Fruit fly (Drosophila melanogaster) whole organism, prepupa: ENCODE data around the gene yata.

Experiments used
- Blimp-1 ChIP-seq: fragments of 200-800 bp; sonication (Bioruptor generic); optimal IDR thresholded peaks from 3 replicates; lab custom pipeline; 2017; ENCODE audit warnings: missing biosample characterization, missing genetic modification characterization, mild to moderate bottlenecking, moderate library complexity, missing genetic modification reagents
- CG10669 ChIP-seq: fragments of 200-800 bp; sonication (Bioruptor generic); optimal IDR thresholded peaks from 3 replicates; lab custom pipeline; 2018; ENCODE audit warnings: missing biosample characterization, mild to moderate bottlenecking, missing genetic modification characterization, moderate library complexity
- CG11294 ChIP-seq: fragments of 200-800 bp; sonication (Bioruptor generic); IDR thresholded peaks from 2 replicates; pipeline ENCODE4 v1.3.6; 2022; ENCODE audit warnings: missing biosample characterization, missing genetic modification characterization
- CG11762 ChIP-seq: fragments of 200-800 bp; sonication (Bioruptor generic); optimal IDR thresholded peaks from 3 replicates; lab custom pipeline; 2016; ENCODE audit warnings: missing biosample characterization, missing genetic modification characterization; ENCODE audit not compliant: insufficient read depth
- CG11902 ChIP-seq: fragments of 200-800 bp; sonication (Bioruptor generic); optimal IDR thresholded peaks from 3 replicates; lab custom pipeline; 2016; ENCODE audit warnings: missing biosample characterization, missing genetic modification characterization
- CG15336 ChIP-seq: fragments of 200-800 bp; sonication (Bioruptor generic); IDR thresholded peaks from 2 replicates; pipeline ENCODE4 v1.3.6; 2022; ENCODE audit warnings: missing biosample characterization, missing genetic modification characterization
- CG1621 ChIP-seq: fragments of 200-800 bp; sonication (Bioruptor generic); optimal IDR thresholded peaks from 3 replicates; lab custom pipeline; 2018; ENCODE audit warnings: missing biosample characterization, mild to moderate bottlenecking, missing genetic modification characterization
- CG16779 ChIP-seq: fragments of 200-800 bp; sonication (Bioruptor generic); optimal IDR thresholded peaks from 3 replicates; lab custom pipeline; 2017; ENCODE audit warnings: missing biosample characterization, mild to moderate bottlenecking, missing genetic modification characterization
- CG31627 ChIP-seq: fragments of 200-800 bp; sonication (Bioruptor generic); optimal IDR thresholded peaks from 3 replicates; lab custom pipeline; 2016; ENCODE audit warnings: missing biosample characterization, missing genetic modification characterization
- CG32006 ChIP-seq: fragments of 200-800 bp; sonication (Bioruptor generic); optimal IDR thresholded peaks from 3 replicates; lab custom pipeline; 2017; ENCODE audit warnings: missing biosample characterization, mild to moderate bottlenecking, missing genetic modification characterization
- CG6163 ChIP-seq: fragments of 200-800 bp; sonication (Bioruptor generic); IDR thresholded peaks from 3 replicates; pipeline ENCODE4 v1.3.6; 2022; ENCODE audit warnings: missing biosample characterization, missing genetic modification characterization
- CG6276 ChIP-seq: fragments of 200-800 bp; sonication (Bioruptor generic); optimal IDR thresholded peaks from 2 replicates; lab custom pipeline; 2017; ENCODE audit warnings: missing biosample characterization, mild to moderate bottlenecking, missing genetic modification characterization
- CG6808 ChIP-seq: fragments of 200-800 bp; sonication (Bioruptor generic); optimal IDR thresholded peaks from 3 replicates; lab custom pipeline; 2017; ENCODE audit warnings: missing biosample characterization, missing genetic modification characterization, mild to moderate bottlenecking, moderate library complexity, missing genetic modification reagents
- CG6854 ChIP-seq: fragments of 200-800 bp; sonication (Bioruptor generic); optimal IDR thresholded peaks from 2 replicates; lab custom pipeline; 2017; ENCODE audit warnings: missing biosample characterization, mild to moderate bottlenecking, missing genetic modification characterization
- CG7368 ChIP-seq: fragments of 200-800 bp; sonication (Bioruptor generic); optimal IDR thresholded peaks from 3 replicates; lab custom pipeline; 2016; ENCODE audit warnings: missing biosample characterization, missing genetic modification characterization
- CG8319 ChIP-seq: fragments of 200-800 bp; sonication (Bioruptor generic); optimal IDR thresholded peaks from 3 replicates; lab custom pipeline; 2016; ENCODE audit warnings: missing biosample characterization, missing genetic modification characterization
- CG8632 ChIP-seq: fragments of 200-800 bp; sonication (Bioruptor generic); optimal IDR thresholded peaks from 3 replicates; lab custom pipeline; 2016; ENCODE audit warnings: missing biosample characterization, missing genetic modification characterization
- CG9139 ChIP-seq: fragments of 200-800 bp; sonication (Bioruptor generic); optimal IDR thresholded peaks from 3 replicates; lab custom pipeline; 2017; ENCODE audit warnings: missing biosample characterization, mild to moderate bottlenecking, missing genetic modification characterization
- Eip75B ChIP-seq: fragments of 200-800 bp; sonication (Bioruptor generic); optimal IDR thresholded peaks from 3 replicates; lab custom pipeline; 2016; ENCODE audit warnings: missing biosample characterization, missing genetic modification characterization
- Eip78C ChIP-seq: fragments of 200-800 bp; sonication (Bioruptor generic); peaks from one replicate; lab custom pipeline; 2016; ENCODE audit warnings: missing biosample characterization, missing genetic modification characterization
- Ets96B ChIP-seq: fragments of 200-800 bp; optimal IDR thresholded peaks from 2 replicates; lab custom pipeline; 2019; ENCODE audit warnings: missing biosample characterization, mild to moderate bottlenecking, missing genetic modification characterization, moderate library complexity
- Gug ChIP-seq: fragments of 200-800 bp; sonication (Bioruptor generic); IDR thresholded peaks from 2 replicates; pipeline ENCODE4 v1.3.6; 2022; ENCODE audit warnings: missing biosample characterization, missing genetic modification characterization
- Hr38 ChIP-seq: sonication (Bioruptor generic); optimal IDR thresholded peaks from 2 replicates; lab custom pipeline; 2016; ENCODE audit warnings: missing biosample characterization, missing genetic modification characterization
- Hr39 ChIP-seq: fragments of 200-800 bp; sonication (Bioruptor generic); optimal IDR thresholded peaks from 2 replicates; lab custom pipeline; 2016; ENCODE audit warnings: missing biosample characterization, missing genetic modification characterization
- Lpt ChIP-seq: fragments of 200-800 bp; sonication (Bioruptor generic); optimal IDR thresholded peaks from 3 replicates; lab custom pipeline; 2016; ENCODE audit warnings: missing biosample characterization, missing genetic modification characterization
- OdsH ChIP-seq: fragments of 200-800 bp; sonication (Bioruptor generic); optimal IDR thresholded peaks from 3 replicates; lab custom pipeline; 2016; ENCODE audit warnings: missing biosample characterization, missing genetic modification characterization
- Smox ChIP-seq: fragments of 200-800 bp; sonication (Bioruptor generic); optimal IDR thresholded peaks from 3 replicates; lab custom pipeline; 2016; ENCODE audit warnings: missing biosample characterization, missing genetic modification characterization
- Sox102F ChIP-seq: fragments of 200-800 bp; sonication (Bioruptor generic); optimal IDR thresholded peaks from 2 replicates; lab custom pipeline; 2016; ENCODE audit warnings: missing biosample characterization, mild to moderate bottlenecking, missing genetic modification characterization
- Sox15 ChIP-seq: fragments of 200-800 bp; sonication (Bioruptor generic); optimal IDR thresholded peaks from 3 replicates; lab custom pipeline; 2016; ENCODE audit warnings: missing biosample characterization, missing genetic modification characterization
- achi ChIP-seq: fragments of 200-800 bp; sonication (Bioruptor generic); optimal IDR thresholded peaks from 3 replicates; lab custom pipeline; 2016; ENCODE audit warnings: missing biosample characterization, missing genetic modification characterization
- acj6 ChIP-seq: fragments of 200-800 bp; sonication (Bioruptor generic); optimal IDR thresholded peaks from 3 replicates; lab custom pipeline; 2016; ENCODE audit warnings: missing biosample characterization, missing genetic modification characterization
- cyc ChIP-seq: fragments of 200-800 bp; sonication (Bioruptor generic); optimal IDR thresholded peaks from 3 replicates; lab custom pipeline; 2016; ENCODE audit warnings: missing biosample characterization, missing genetic modification characterization
- dsx ChIP-seq: fragments of 200-800 bp; optimal IDR thresholded peaks from 3 replicates; lab custom pipeline; 2019; ENCODE audit warnings: missing biosample characterization, mild to moderate bottlenecking, missing genetic modification characterization, moderate library complexity; ENCODE audit not compliant: poor library complexity, severe bottlenecking
- eg ChIP-seq: fragments of 200-800 bp; sonication (Bioruptor generic); IDR thresholded peaks from 3 replicates; pipeline ENCODE4 v1.3.6; 2022; ENCODE audit warnings: missing biosample characterization, missing genetic modification characterization
- esn ChIP-seq: fragments of 200-800 bp; sonication (Bioruptor generic); optimal IDR thresholded peaks from 2 replicates; lab custom pipeline; 2016; ENCODE audit warnings: missing biosample characterization, mild to moderate bottlenecking, missing genetic modification characterization, moderate library complexity
- fkh ChIP-seq: fragments of 200-800 bp; sonication (Bioruptor generic); optimal IDR thresholded peaks from 3 replicates; lab custom pipeline; 2017; ENCODE audit warnings: missing biosample characterization, mild to moderate bottlenecking, missing genetic modification characterization, moderate library complexity
- lz ChIP-seq: fragments of 200-800 bp; sonication (Bioruptor generic); optimal IDR thresholded peaks from 3 replicates; lab custom pipeline; 2016; ENCODE audit warnings: missing biosample characterization, missing genetic modification characterization
- pdm3 ChIP-seq: fragments of 200-800 bp; sonication (Bioruptor generic); optimal IDR thresholded peaks from 3 replicates; lab custom pipeline; 2016; ENCODE audit warnings: missing biosample characterization, missing genetic modification characterization
- salr ChIP-seq, 2 experiments: fragments of 200-800 bp; sonication (Bioruptor generic); optimal IDR thresholded peaks; 3 replicates each; lab custom pipeline; 2016 to 2018; ENCODE audit warnings: missing biosample characterization in 2 of 2, missing genetic modification characterization in 2 of 2, mild to moderate bottlenecking in 1 of 2
- ss ChIP-seq, 2 experiments: fragments of 200-800 bp; sonication (Bioruptor generic); optimal IDR thresholded peaks; 2 replicates in 1 of 2; 3 replicates in 1 of 2; lab custom pipeline; 2017 to 2018; ENCODE audit warnings: mild to moderate bottlenecking in 2 of 2, missing biosample characterization in 2 of 2, missing genetic modification characterization in 2 of 2, moderate library complexity in 1 of 2
- svp ChIP-seq: fragments of 200-800 bp; sonication (Bioruptor generic); peaks from one replicate; lab custom pipeline; 2016; ENCODE audit warnings: missing biosample characterization, missing genetic modification characterization
- topi ChIP-seq: fragments of 200-800 bp; sonication (Bioruptor generic); optimal IDR thresholded peaks from 3 replicates; lab custom pipeline; 2016; ENCODE audit warnings: missing biosample characterization, missing genetic modification characterization
- vri ChIP-seq: fragments of 200-800 bp; sonication (Bioruptor generic); optimal IDR thresholded peaks from 3 replicates; lab custom pipeline; 2016; ENCODE audit warnings: missing biosample characterization, mild to moderate bottlenecking, missing genetic modification characterization

yata gene

DNA sequence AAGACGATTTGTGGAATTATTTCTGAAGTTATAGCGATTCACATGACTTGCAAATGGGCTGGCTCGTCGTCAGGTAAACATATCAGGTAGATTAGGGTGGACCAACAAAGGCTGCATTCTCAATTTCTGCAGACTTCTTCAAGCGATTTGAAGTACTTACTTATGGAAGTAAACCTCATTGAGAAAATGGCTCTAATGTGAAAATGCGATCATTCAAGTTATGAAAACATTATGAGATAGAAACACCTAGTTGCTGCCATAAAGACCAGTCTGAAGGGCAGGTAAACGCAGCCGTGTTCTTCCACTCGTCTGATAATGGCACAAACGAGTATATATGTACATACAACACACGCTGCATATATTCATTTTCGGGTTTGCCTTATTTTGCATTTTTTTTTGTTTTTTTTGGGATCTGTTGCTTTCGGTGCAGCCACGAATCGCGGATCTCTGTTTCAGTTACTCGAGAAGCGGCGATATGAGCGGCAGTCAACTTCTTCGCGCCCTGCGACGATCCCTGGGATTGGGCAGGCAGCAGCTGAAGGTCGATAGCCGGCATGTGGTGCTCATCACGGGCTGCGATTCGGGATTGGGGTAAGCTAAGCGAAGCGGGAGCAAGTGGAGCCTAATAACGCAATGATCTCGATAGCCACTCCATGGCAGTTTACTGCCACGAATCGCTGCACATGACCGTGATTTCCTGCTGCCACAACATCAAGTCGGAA is 45.3 kb downstream of the yata start, which contains the start of gene sro:
TSS of gene sro (plus strand) at position 437 of the 722 bp plus-strand sequence.
- TF ChIP-seq topi (peak; percentile 35), CG31627 (GFP tag; lab: Kevin White, UChicago) (peak; percentile 6), CG8319 (GFP tag; lab: Kevin White, UChicago) (no peak), Hr39 (peak; percentile 18), cyc (GFP tag; lab: Kevin White, UChicago) (no peak), svp (GFP tag; lab: Kevin White, UChicago) (peak; percentile 75), CG1621 (tag; lab: Kevin White, UChicago) (no peak), Eip78C (peak; percentile 24), esn (GFP tag; lab: Kevin White, UChicago) (peak; percentile 21), Sox102F (GFP tag; lab: Kevin White, UChicago) (no peak), CG11902 (GFP tag; lab: Kevin White, UChicago) (no peak), CG11762 (GFP tag; lab: Kevin White, UChicago) (no peak), CG11294 (GFP tag; lab: Robert Waterston, UW) (no peak)

DNA sequence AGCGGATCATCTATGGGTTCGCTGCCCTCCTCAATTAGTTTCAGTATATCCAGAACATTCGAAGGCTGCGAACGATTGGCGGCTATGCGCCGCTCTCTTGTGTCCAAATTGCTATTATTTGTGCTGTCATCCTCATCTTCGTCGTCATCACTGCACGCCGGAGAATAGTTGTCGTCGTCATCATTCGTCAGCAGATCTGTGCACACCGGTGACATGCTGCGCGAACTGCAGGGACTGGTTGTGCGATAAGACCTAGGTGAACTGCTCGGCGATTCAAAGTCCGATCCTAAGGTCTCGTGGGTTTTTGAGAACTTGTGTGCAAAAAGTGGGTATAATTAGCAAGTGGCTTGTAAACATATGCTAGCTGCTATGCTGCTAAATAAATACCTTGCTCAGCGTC is 48.2 kb downstream of the yata start:
- no peak for TF ChIP-seq CG6854 (GFP tag; lab: Kevin White, UChicago)
- TF ChIP-seq vri: no peak
- TF ChIP-seq CG6163: no peak
- TF ChIP-seq pdm3: no peak
- no peak for TF ChIP-seq CG16779 (tag; lab: Kevin White, UChicago)
- no peak for TF ChIP-seq CG11762 (GFP tag; lab: Kevin White, UChicago)
- TF ChIP-seq lz (GFP tag; lab: Kevin White, UChicago): no peak
- no peak for TF ChIP-seq CG32006 (GFP tag; lab: Kevin White, UChicago)
- no peak for TF ChIP-seq CG10669
- no peak for TF ChIP-seq Smox (GFP tag; lab: Kevin White, UChicago)
- TF ChIP-seq achi (GFP tag; lab: Kevin White, UChicago): no peak
- TF ChIP-seq CG1621 (tag; lab: Kevin White, UChicago): no peak
- TF ChIP-seq OdsH (GFP tag; lab: Kevin White, UChicago): no peak
- TF ChIP-seq CG9139: no peak
- TF ChIP-seq CG6808 (GFP tag; lab: Kevin White, UChicago): no peak
- TF ChIP-seq cyc (GFP tag; lab: Kevin White, UChicago): no peak
- TF ChIP-seq Sox15 (GFP tag; lab: Kevin White, UChicago): no peak
- no peak for TF ChIP-seq CG11902 (GFP tag; lab: Kevin White, UChicago)

DNA sequence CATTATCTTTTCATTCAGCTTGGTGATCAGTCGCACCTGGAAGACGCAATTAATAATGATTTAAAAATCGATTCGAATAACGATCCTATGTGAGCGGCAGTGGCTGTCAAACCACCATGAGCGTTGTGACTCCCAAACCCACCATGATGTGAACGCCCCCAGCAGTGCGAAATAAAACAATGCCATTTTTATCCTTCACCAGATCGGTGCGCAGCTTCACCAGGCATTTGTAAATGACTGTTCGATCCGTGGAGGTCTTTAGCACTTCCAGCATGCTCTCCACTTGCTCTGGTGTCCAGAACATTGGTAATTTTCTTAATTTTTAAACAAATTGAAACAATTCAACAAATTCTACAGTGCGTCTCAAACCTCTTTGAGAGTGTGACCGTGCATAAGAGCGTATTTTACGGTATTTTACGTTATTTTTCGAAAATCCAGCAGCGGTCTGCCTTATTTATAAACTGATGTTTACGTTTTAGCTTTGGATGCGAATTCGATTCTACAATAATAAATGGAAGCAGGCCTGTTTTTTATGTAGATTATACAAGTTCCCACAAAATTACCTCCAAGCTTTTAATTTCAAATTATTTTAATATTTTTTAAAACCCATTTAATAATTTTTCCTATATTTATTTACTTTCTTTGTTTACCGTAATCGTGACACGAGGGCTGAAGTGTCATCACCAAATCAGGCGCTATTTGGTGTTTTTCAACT is 50.1 kb downstream of the yata start, which contains the start of the genes Rnb and Drice:
TSS of gene Rnb (minus strand) at position 389 of the 715 bp plus-strand sequence.
TSS of gene Drice (plus strand) at position 693 of the 715 bp plus-strand sequence.
- 0 out of 3 replicates have a peak, but pooled peaks have one; percentile 18 for TF ChIP-seq eg (GFP tag; lab: Robert Waterston, UW)
- TF ChIP-seq CG8632 (GFP tag; lab: Kevin White, UChicago): no peak
- peak; percentile 64 for TF ChIP-seq dsx
- TF ChIP-seq esn (GFP tag; lab: Kevin White, UChicago): peak; percentile 65
- peak; percentile 99 for TF ChIP-seq fkh
- no peak for TF ChIP-seq CG11762 (GFP tag; lab: Kevin White, UChicago)
- TF ChIP-seq acj6 (GFP tag; lab: Kevin White, UChicago): peak; percentile 30
- peak; percentile 87 for TF ChIP-seq Eip78C
- TF ChIP-seq Blimp-1: no peak
- no peak for TF ChIP-seq achi (GFP tag; lab: Kevin White, UChicago)
- no peak for TF ChIP-seq Hr38 (GFP tag; lab: Kevin White, UChicago)
- no peak for TF ChIP-seq CG9139
- no peak for TF ChIP-seq Eip75B (GFP tag; lab: Kevin White, UChicago)
- TF ChIP-seq CG10669: no peak
- TF ChIP-seq Ets96B (tag; lab: Kevin White, UChicago): peak; percentile 45
- TF ChIP-seq CG6276 (GFP tag; lab: Kevin White, UChicago): no peak
- TF ChIP-seq Gug (GFP tag; lab: Robert Waterston, UW): no peak
- no peak for TF ChIP-seq Sox102F (GFP tag; lab: Kevin White, UChicago)
- no peak for TF ChIP-seq Lpt (GFP tag; lab: Kevin White, UChicago)
- TF ChIP-seq CG6163: peak; percentile 50; the same call in 2 of the 3 replicates
- TF ChIP-seq CG1621 (tag; lab: Kevin White, UChicago): no peak
- peak in 1 of 2 experiments; percentile 27 for TF ChIP-seq ss (GFP tag; optimal IDR thresholded peaks at IDR 0.05; lab: Kevin White, UChicago)
- TF ChIP-seq vri: no peak
- TF ChIP-seq CG16779 (tag; lab: Kevin White, UChicago): no peak
- no peak for TF ChIP-seq salr (GFP tag; optimal IDR thresholded peaks at IDR 0.05; lab: Kevin White, UChicago)
- TF ChIP-seq cyc (GFP tag; lab: Kevin White, UChicago): peak; percentile 26
- no peak for TF ChIP-seq CG7368 (GFP tag; lab: Kevin White, UChicago)
- no peak for TF ChIP-seq CG15336 (GFP tag; lab: Robert Waterston, UW)
- TF ChIP-seq svp (GFP tag; lab: Kevin White, UChicago): peak; percentile 70
- no peak for TF ChIP-seq Hr39
